Fruit fly (Drosophila melanogaster) Kc167 (cell line): ENCODE measurements around the gene TotE.

Experiments used
- Myc ChIP-seq: fragments of >200 bp; optimal IDR thresholded peaks from 2 replicates; lab custom pipeline; 2017; ENCODE audit warnings: missing external identifiers
- Sin3A ChIP-seq: fragments of >200 bp; optimal IDR thresholded peaks from 2 replicates; lab custom pipeline; 2018; ENCODE audit warnings: missing external identifiers
- h ChIP-seq: fragments of >200 bp; optimal IDR thresholded peaks from 3 replicates; lab custom pipeline; 2018; ENCODE audit warnings: missing external identifiers
- insv ChIP-seq: fragments of >200 bp; optimal IDR thresholded peaks from 3 replicates; lab custom pipeline; 2018; ENCODE audit warnings: missing external identifiers
- psq ChIP-seq: fragments of >200 bp; optimal IDR thresholded peaks from 2 replicates; lab custom pipeline; 2017; ENCODE audit warnings: missing external identifiers
- ttk ChIP-seq: sonication (Bioruptor generic); optimal IDR thresholded peaks from 2 replicates; lab custom pipeline; 2017; ENCODE audit warnings: missing external identifiers

Gene TotE

DNA sequence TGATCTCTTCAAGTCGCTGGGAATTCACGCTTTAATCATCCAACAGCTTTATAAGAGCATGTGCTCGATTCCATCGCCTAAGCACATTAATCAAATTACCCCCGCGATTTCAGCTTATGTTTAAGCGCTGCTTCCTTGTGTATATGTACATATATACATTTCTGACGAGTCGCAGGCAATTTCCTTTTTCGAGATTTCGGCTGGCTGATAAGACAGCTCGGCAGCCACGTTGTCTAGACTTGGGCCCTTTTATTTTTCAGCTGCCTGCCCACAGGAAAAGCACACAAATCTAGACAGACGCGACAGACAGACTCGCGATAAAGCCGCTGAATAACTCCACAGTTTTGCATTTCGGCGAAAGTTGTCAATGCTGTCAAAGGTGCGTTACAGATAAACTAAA is 29.2 kb upstream of the TotE start:
- TF ChIP-seq Myc (lab: Kevin White, UChicago) (no peak), psq (lab: Kevin White, UChicago) (no peak), insv (lab: Kevin White, UChicago) (no peak), Sin3A (lab: Kevin White, UChicago) (no peak), ttk (no peak), h (lab: Kevin White, UChicago) (no peak)

DNA sequence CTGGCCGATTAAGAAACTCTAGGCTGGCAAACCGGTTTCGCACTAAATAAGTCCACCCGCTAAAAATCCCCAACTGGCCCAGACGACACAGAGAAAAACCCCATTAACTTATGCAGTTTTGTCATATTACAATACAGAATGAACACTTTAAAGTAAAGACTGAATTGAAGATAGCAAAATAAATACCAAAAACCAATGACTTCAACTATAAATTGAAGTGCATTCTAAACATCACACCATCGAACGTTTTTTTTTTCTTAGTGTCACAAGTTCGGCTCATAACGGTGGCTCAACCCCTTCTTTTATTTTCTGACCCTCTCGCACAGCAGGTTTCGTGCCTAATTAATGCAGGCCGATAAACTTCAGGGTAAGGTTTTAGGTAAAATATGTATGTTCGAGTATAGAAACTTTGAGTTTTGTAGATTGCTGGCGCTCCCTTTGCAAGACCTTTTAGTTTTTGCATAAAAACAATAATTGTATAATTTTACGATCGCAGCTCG is 28.1 kb upstream of the TotE start:
- no peak for TF ChIP-seq ttk
- TF ChIP-seq Sin3A (lab: Kevin White, UChicago), result no peak
- no peak for TF ChIP-seq Myc (lab: Kevin White, UChicago)
- no peak for TF ChIP-seq h (lab: Kevin White, UChicago)

DNA sequence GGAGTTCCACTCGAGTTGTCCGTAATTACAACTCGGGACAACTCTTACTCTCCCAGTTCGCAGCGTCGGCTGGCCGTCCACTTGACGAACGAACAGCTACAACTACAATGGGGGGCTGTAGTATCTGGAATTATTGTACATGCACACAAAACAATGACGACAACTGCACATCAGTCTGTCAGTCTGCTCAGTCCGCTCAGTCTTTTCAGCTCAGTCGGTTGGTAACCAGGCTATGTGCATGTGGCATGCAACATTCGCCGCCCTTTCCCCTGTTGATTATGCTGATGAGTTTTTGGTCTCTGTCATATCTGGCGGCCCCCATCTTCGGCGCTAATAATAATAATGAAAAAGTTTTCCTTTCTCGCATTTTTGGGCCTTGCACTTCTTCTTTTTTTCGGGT is 26.7 kb upstream of the TotE start:
- TF ChIP-seq psq (lab: Kevin White, UChicago) (no peak), insv (lab: Kevin White, UChicago) (no peak)

DNA sequence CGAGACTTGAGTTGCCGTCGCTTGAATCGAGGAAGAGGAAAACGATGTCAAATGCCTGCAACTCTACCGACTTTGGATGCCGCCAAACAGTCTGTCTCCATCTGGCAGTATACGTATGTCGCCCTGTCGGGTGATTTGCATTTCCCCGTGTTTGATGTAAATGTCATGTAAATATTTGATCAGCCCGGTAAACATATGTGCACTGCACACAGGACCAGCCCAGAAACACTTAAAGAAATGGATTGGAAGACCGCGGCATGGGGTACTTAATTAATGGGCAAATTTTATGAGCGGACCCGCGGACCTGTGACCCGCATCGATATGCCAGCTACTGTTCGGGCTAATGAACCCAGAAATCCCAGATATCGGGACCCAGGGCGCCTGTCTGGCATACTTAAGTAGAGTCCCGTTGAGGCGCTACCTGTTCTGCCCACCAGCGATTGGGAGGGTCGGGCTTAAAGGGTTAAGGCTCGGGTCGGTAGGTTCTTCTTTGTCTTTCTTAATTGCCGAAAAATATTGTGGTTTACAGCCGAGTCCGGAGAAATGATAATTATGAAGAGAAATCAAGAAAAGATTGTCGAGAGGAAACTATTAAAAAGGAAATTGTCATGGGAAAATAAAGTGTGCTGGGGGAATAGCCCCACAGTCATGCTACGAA is 24.6 kb upstream of the TotE start:
- no peak for TF ChIP-seq insv (lab: Kevin White, UChicago)
- TF ChIP-seq h (lab: Kevin White, UChicago), result no peak
- no peak for TF ChIP-seq psq (lab: Kevin White, UChicago)
- no peak for TF ChIP-seq Myc (lab: Kevin White, UChicago)
- no peak for TF ChIP-seq ttk
- TF ChIP-seq Sin3A (lab: Kevin White, UChicago), result no peak

dm6 chr2L:19935085-19935846 is 21.9 kb upstream of the TotE start:
- TF ChIP-seq Sin3A (lab: Kevin White, UChicago) (no peak), ttk (no peak), h (lab: Kevin White, UChicago) (no peak), psq (lab: Kevin White, UChicago) (no peak), Myc (lab: Kevin White, UChicago) (no peak), insv (lab: Kevin White, UChicago) (no peak)

dm6 chr2L:19932523-19932922 is 19.2 kb upstream of the TotE start:
- no peak for TF ChIP-seq psq (lab: Kevin White, UChicago)
- TF ChIP-seq insv (lab: Kevin White, UChicago), result no peak
- no peak for TF ChIP-seq h (lab: Kevin White, UChicago)
- no peak for TF ChIP-seq Myc (lab: Kevin White, UChicago)
- no peak for TF ChIP-seq ttk
- TF ChIP-seq Sin3A (lab: Kevin White, UChicago), result no peak

DNA sequence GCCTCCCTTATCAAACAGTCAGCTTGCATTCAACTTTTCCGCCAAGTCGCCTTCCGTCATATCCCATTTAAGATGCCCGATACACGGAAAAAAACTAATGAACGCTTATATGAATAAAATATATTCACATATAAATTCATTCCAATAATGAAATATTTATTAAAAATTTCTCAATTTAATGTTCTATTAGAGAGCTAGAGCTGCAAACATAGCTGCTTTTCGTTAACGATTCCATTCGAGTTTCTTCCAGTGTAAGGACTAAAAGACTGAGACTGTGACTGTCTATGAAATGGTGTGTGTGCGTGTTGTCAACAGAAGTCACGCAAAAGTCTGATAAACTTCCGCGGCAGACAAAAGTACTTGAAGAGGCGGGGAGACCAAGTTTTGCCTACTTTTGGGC is 16.8 kb upstream of the TotE start:
- no peak for TF ChIP-seq Myc (lab: Kevin White, UChicago)
- no peak for TF ChIP-seq ttk
- TF ChIP-seq h (lab: Kevin White, UChicago), result no peak
- TF ChIP-seq psq (lab: Kevin White, UChicago), result no peak
- no peak for TF ChIP-seq Sin3A (lab: Kevin White, UChicago)
- no peak for TF ChIP-seq insv (lab: Kevin White, UChicago)

DNA sequence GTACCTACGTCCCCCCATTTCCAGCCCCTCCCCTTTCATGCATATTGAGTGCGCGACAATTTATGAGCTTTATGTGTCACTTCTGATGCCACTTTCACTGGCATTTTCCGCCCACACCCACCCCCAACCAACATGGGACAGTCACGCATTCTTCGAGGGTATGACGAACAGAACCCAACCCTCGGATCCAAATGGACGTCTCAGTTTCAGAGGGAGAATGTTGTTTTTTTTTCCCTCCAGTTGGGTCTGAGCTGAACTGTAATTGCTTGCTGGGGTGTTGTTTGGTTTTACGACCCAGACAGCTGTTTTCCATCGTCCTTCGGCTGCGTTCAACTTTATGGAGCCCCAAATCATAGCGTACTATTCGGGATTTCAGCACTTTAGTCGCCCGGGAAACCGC is 10.5 kb upstream of the TotE start:
- no peak for TF ChIP-seq h (lab: Kevin White, UChicago)
- no peak for TF ChIP-seq Sin3A (lab: Kevin White, UChicago)
- no peak for TF ChIP-seq insv (lab: Kevin White, UChicago)
- no peak for TF ChIP-seq psq (lab: Kevin White, UChicago)
- no peak for TF ChIP-seq ttk

DNA sequence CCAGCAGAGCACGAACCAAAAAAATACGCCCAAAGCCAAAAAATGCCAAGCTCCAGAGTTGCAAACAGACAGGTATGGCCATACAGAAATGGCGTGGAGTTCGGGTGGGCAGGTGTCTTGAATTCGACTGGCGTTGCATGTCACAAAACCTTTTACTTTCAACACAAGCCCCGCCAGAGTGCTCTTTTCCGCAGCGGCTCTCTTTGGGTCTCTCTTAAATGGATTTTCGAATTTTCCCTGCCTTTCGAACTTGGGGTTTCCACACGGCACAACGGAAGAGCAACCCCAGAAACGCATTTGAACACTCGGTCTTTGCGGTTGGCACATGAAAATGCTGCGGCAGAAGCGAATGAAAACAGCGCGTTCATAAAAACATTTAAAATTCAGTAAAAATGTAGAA is 4.5 kb upstream of the TotE start:
- TF ChIP-seq h (lab: Kevin White, UChicago) (no peak), Myc (lab: Kevin White, UChicago) (no peak), Sin3A (lab: Kevin White, UChicago) (no peak), psq (lab: Kevin White, UChicago) (no peak)

dm6 chr2L:19916982-19917381 is 3.7 kb upstream of the TotE start:
- no peak for TF ChIP-seq ttk
- TF ChIP-seq psq (lab: Kevin White, UChicago), result no peak
- no peak for TF ChIP-seq insv (lab: Kevin White, UChicago)
- no peak for TF ChIP-seq Sin3A (lab: Kevin White, UChicago)
- no peak for TF ChIP-seq Myc (lab: Kevin White, UChicago)
- TF ChIP-seq h (lab: Kevin White, UChicago), result no peak

DNA sequence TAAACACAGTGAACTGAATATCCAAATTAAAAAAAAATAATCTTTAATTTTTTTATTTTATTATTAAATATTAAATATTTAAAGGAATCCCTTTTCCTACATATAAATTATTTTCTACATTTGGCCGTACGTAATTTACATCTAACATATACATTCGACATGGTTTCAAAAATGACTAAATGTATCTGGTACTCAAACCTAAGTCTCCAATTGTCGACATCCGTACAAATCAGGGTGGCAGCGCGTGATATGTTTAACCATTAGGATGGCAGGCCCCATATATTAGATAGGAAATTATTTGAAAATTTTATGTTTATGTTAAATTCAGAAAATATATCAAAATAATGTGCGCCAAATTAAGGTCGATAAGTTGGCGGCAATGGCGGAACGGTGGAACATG is 1.9 kb upstream of the TotE start:
- no peak for TF ChIP-seq Sin3A (lab: Kevin White, UChicago)
- TF ChIP-seq insv (lab: Kevin White, UChicago), result no peak
- no peak for TF ChIP-seq psq (lab: Kevin White, UChicago)
- no peak for TF ChIP-seq ttk
- TF ChIP-seq Myc (lab: Kevin White, UChicago), result no peak
- no peak for TF ChIP-seq h (lab: Kevin White, UChicago)

- no peak for TF ChIP-seq insv (lab: Kevin White, UChicago)
- TF ChIP-seq Sin3A (lab: Kevin White, UChicago), result no peak
- TF ChIP-seq ttk, result no peak
- no peak for TF ChIP-seq h (lab: Kevin White, UChicago)
- no peak for TF ChIP-seq Myc (lab: Kevin White, UChicago)
- TF ChIP-seq psq (lab: Kevin White, UChicago), result no peak
These were observed 1.0 kb downstream of the TotE start, which contains the start of gene TotF for dm6 chr2L:19912277-19912676. Gene TotF (minus strand): TSS chr2L:19912377.
